Worm (Caenorhabditis elegans) whole organism, L1 larva: ENCODE data around the gene str-236.

Experiments used
- egl-27 ChIP-seq, 2 experiments: fragments of 150-350 bp in 1 of 2; sonication (generic microtip); optimal IDR thresholded peaks; 3 replicates each; lab custom pipeline; 2017 to 2018; ENCODE audit warnings: missing biosample characterization in 2 of 2, missing genetic modification characterization in 2 of 2, missing genetic modification reagents in 2 of 2
- fkh-8 ChIP-seq: sonication (generic microtip); optimal IDR thresholded peaks from 2 replicates; lab custom pipeline; 2016; ENCODE audit warnings: mild to moderate bottlenecking, missing genetic modification characterization, missing compliant biosample characterization
- hpl-2 ChIP-seq: fragments of 150-350 bp; optimal IDR thresholded peaks from 2 replicates; lab custom pipeline; 2014; ENCODE audit warnings: missing biosample characterization, missing genetic modification reagents, missing genetic modification characterization
- lin-15B ChIP-seq: fragments of 150-350 bp; sonication (generic microtip); optimal IDR thresholded peaks from 3 replicates; lab custom pipeline; 2014; ENCODE audit warnings: missing biosample characterization, missing genetic modification characterization
- mab-9 ChIP-seq: fragments of 200-800 bp; sonication (Bioruptor generic); IDR thresholded peaks from 2 replicates; pipeline ENCODE4 v1.3.6; 2022; ENCODE audit warnings: missing genetic modification reagents, missing genetic modification characterization, missing compliant biosample characterization
- mdl-1 ChIP-seq, 2 experiments: fragments of 150-350 bp; optimal IDR thresholded peaks; 2 replicates each; lab custom pipeline; 2014 to 2017; ENCODE audit warnings: missing biosample characterization in 2 of 2, missing genetic modification characterization in 2 of 2, inconsistent platforms in 1 of 2
- mef-2 ChIP-seq: fragments of 150-350 bp; optimal IDR thresholded peaks from 2 replicates; lab custom pipeline; 2014; ENCODE audit warnings: missing biosample characterization, missing genetic modification characterization
- unc-30 ChIP-seq: sonication (generic microtip); optimal IDR thresholded peaks from 2 replicates; lab custom pipeline; 2017; ENCODE audit warnings: missing biosample characterization, missing genetic modification characterization

- TF ChIP-seq egl-27 (tag; optimal IDR thresholded peaks at IDR 0.05; lab: Kevin White, UChicago) (no peak), mdl-1 (tag; optimal IDR thresholded peaks at IDR 0.05; lab: Kevin White, UChicago) (no peak), fkh-8 (tag; lab: Kevin White, UChicago) (no peak), unc-30 (tag; lab: Kevin White, UChicago) (no peak), lin-15B (tag; lab: Kevin White, UChicago) (no peak), mab-9 (no peak), hpl-2 (GFP tag; lab: Kevin White, UChicago) (no peak), mef-2 (no peak)
Observed at ce11 chrV:1531159-1531558, 3.3 kb upstream of the str-236 start, which contains the start of gene K02H11.4.
